Fruit fly (Drosophila melanogaster) Kc167 (cell line): Measurements from ENCODE around the gene CG11658.

Source experiments
- Myc ChIP-seq: fragments of >200 bp; optimal IDR thresholded peaks from 2 replicates; lab custom pipeline; 2017; ENCODE audit warnings: missing external identifiers
- Sin3A ChIP-seq: fragments of >200 bp; optimal IDR thresholded peaks from 2 replicates; lab custom pipeline; 2018; ENCODE audit warnings: missing external identifiers
- h ChIP-seq: fragments of >200 bp; optimal IDR thresholded peaks from 3 replicates; lab custom pipeline; 2018; ENCODE audit warnings: missing external identifiers
- insv ChIP-seq: fragments of >200 bp; optimal IDR thresholded peaks from 3 replicates; lab custom pipeline; 2018; ENCODE audit warnings: missing external identifiers
- psq ChIP-seq: fragments of >200 bp; optimal IDR thresholded peaks from 2 replicates; lab custom pipeline; 2017; ENCODE audit warnings: missing external identifiers
- ttk ChIP-seq: sonication (Bioruptor generic); optimal IDR thresholded peaks from 2 replicates; lab custom pipeline; 2017; ENCODE audit warnings: missing external identifiers

Gene CG11658

dm6 chr3L:11711789-11712188 lies 3.4 kb upstream of the CG11658 start:
- TF ChIP-seq h (lab: Kevin White, UChicago) (no peak), Sin3A (no peak), psq (lab: Kevin White, UChicago) (no peak), insv (lab: Kevin White, UChicago) (no peak), ttk (no peak), Myc (no peak)

dm6 chr3L:11711059-11711628 lies 2.8 kb upstream of the CG11658 start, which contains the start of gene crim:
Gene crim, minus strand, starts transcription at chr3L:11711386.
- TF ChIP-seq Myc (no peak), insv (lab: Kevin White, UChicago) (no peak), h (lab: Kevin White, UChicago) (no peak)

- no peak for TF ChIP-seq insv (lab: Kevin White, UChicago)
- no peak for TF ChIP-seq psq (lab: Kevin White, UChicago)
- no peak for TF ChIP-seq Sin3A
- TF ChIP-seq Myc, result no peak
- no peak for TF ChIP-seq h (lab: Kevin White, UChicago)
- no peak for TF ChIP-seq ttk
Measured at dm6 chr3L:11708633-11709116, 322 bp upstream of the CG11658 start, which contains the start of the genes Ccdc56 and mtTFB1. Gene Ccdc56, plus strand, starts transcription at chr3L:11708979. Gene mtTFB1, plus strand, starts transcription at chr3L:11708979.

- TF ChIP-seq ttk (no peak), psq (lab: Kevin White, UChicago) (no peak), Sin3A (no peak), Myc (no peak), insv (lab: Kevin White, UChicago) (no peak), h (lab: Kevin White, UChicago) (no peak)
Measured at dm6 chr3L:11704902-11705546, 3.3 kb downstream of the CG11658 start.

- TF ChIP-seq h (lab: Kevin White, UChicago) (no peak), ttk (no peak), Myc (no peak)
Measured at dm6 chr3L:11703579-11703978, 4.8 kb downstream of the CG11658 start.

- TF ChIP-seq h (lab: Kevin White, UChicago), result no peak
- TF ChIP-seq Myc, result no peak
- no peak for TF ChIP-seq insv (lab: Kevin White, UChicago)
- TF ChIP-seq ttk, result no peak
- no peak for TF ChIP-seq Sin3A
- TF ChIP-seq psq (lab: Kevin White, UChicago), result no peak
Measured at dm6 chr3L:11701649-11702048, 6.7 kb downstream of the CG11658 start.

- no peak for TF ChIP-seq h (lab: Kevin White, UChicago)
- TF ChIP-seq insv (lab: Kevin White, UChicago), result no peak
- no peak for TF ChIP-seq Myc
- TF ChIP-seq psq (lab: Kevin White, UChicago), result no peak
- TF ChIP-seq Sin3A, result no peak
- no peak for TF ChIP-seq ttk
Measured at dm6 chr3L:11699163-11699562, 9.2 kb downstream of the CG11658 start, which contains the start of gene Dnai2. Gene Dnai2, minus strand, starts transcription at chr3L:11699263.

dm6 chr3L:11696294-11697116 lies 11.8 kb downstream of the CG11658 start, which contains the start of gene Dph1:
Gene Dph1, minus strand, starts transcription at chr3L:11696963.
- TF ChIP-seq h (lab: Kevin White, UChicago) (no peak), ttk (no peak), Myc (no peak), psq (lab: Kevin White, UChicago) (no peak), insv (lab: Kevin White, UChicago) (no peak), Sin3A (no peak)

dm6 chr3L:11695827-11696226 lies 12.5 kb downstream of the CG11658 start:
- TF ChIP-seq ttk (no peak), psq (lab: Kevin White, UChicago) (no peak), Myc (no peak), insv (lab: Kevin White, UChicago) (no peak), Sin3A (no peak), h (lab: Kevin White, UChicago) (no peak)

- no peak for TF ChIP-seq insv (lab: Kevin White, UChicago)
- no peak for TF ChIP-seq h (lab: Kevin White, UChicago)
- TF ChIP-seq ttk, result no peak
- no peak for TF ChIP-seq psq (lab: Kevin White, UChicago)
- TF ChIP-seq Myc, result no peak
- TF ChIP-seq Sin3A, result no peak
Measured at dm6 chr3L:11695063-11695462, 13.3 kb downstream of the CG11658 start.

- TF ChIP-seq ttk (no peak), h (lab: Kevin White, UChicago) (no peak), psq (lab: Kevin White, UChicago) (no peak)
Measured at dm6 chr3L:11692853-11693252, 15.5 kb downstream of the CG11658 start.

dm6 chr3L:11691203-11691797 lies 17.1 kb downstream of the CG11658 start, which contains the start of the genes Pldn and CG14135:
Gene Pldn, minus strand, starts transcription at chr3L:11691399.
Gene CG14135, plus strand, starts transcription at chr3L:11691571.
- TF ChIP-seq psq (lab: Kevin White, UChicago), result no peak
- no peak for TF ChIP-seq ttk
- TF ChIP-seq h (lab: Kevin White, UChicago), result no peak
- no peak for TF ChIP-seq Myc
- TF ChIP-seq Sin3A, result no peak
- TF ChIP-seq insv (lab: Kevin White, UChicago), result no peak
